Fruit fly (Drosophila melanogaster) whole organism, wandering third instar larva: ENCODE measurements around the gene Pdp.
A peak's percentile ranks its signal among the peaks of the same experiment; 100 is the strongest.

Source experiments
- Abd-B ChIP-seq: fragments of >200 bp; optimal IDR thresholded peaks from 2 replicates; lab custom pipeline; 2017; ENCODE audit warnings: missing biosample characterization, missing genetic modification characterization
- CG32264 ChIP-seq: fragments of 200-800 bp; sonication (Bioruptor generic); optimal IDR thresholded peaks from 2 replicates; lab custom pipeline; 2016; ENCODE audit warnings: missing biosample characterization, missing genetic modification characterization
- CG9705 ChIP-seq: fragments of 200-800 bp; sonication (Bioruptor generic); optimal IDR thresholded peaks from 2 replicates; lab custom pipeline; 2018; ENCODE audit warnings: missing biosample characterization, mild to moderate bottlenecking, missing genetic modification characterization
- CrebA ChIP-seq: fragments of 200-800 bp; sonication (Bioruptor generic); optimal IDR thresholded peaks from 2 replicates; lab custom pipeline; 2016; ENCODE audit warnings: missing biosample characterization, mild to moderate bottlenecking, missing genetic modification characterization, borderline replicate concordance
- Dfd ChIP-seq: fragments of >200 bp; optimal IDR thresholded peaks from 2 replicates; lab custom pipeline; 2017; ENCODE audit warnings: missing biosample characterization, missing genetic modification characterization
- Dif ChIP-seq: fragments of 200-275, 200-300 bp; sonication (Bioruptor generic); optimal IDR thresholded peaks from 2 replicates; lab custom pipeline; 2018; ENCODE audit warnings: missing biosample characterization, missing genetic modification characterization; ENCODE audit not compliant: partially characterized antibody
- GATAd ChIP-seq: sonication (Bioruptor generic); optimal IDR thresholded peaks from 2 replicates; lab custom pipeline; 2016; ENCODE audit warnings: missing biosample characterization, missing genetic modification characterization
- HLH106 ChIP-seq: fragments of 200-800 bp; optimal IDR thresholded peaks from 3 replicates; lab custom pipeline; 2019; ENCODE audit warnings: missing biosample characterization, mild to moderate bottlenecking, missing genetic modification characterization, moderate library complexity
- Hnf4 ChIP-seq: fragments of 200-800 bp; sonication (Bioruptor generic); optimal IDR thresholded peaks from 2 replicates; lab custom pipeline; 2016; ENCODE audit warnings: missing biosample characterization, mild to moderate bottlenecking, missing genetic modification characterization
- Hr78 ChIP-seq: fragments of >200 bp; optimal IDR thresholded peaks from 2 replicates; lab custom pipeline; 2017; ENCODE audit warnings: missing biosample characterization, missing genetic modification characterization
- Hr83 ChIP-seq: fragments of 200-300 bp; sonication (Bioruptor generic); optimal IDR thresholded peaks from 2 replicates; lab custom pipeline; 2016; ENCODE audit warnings: missing biosample characterization, mild to moderate bottlenecking, missing genetic modification characterization, moderate library complexity; ENCODE audit not compliant: poor library complexity, severe bottlenecking
- Jra ChIP-seq: sonication (Bioruptor generic); optimal IDR thresholded peaks from 2 replicates; lab custom pipeline; 2016; ENCODE audit warnings: missing biosample characterization, missing genetic modification characterization
- Mio ChIP-seq: sonication (Bioruptor generic); optimal IDR thresholded peaks from 2 replicates; lab custom pipeline; 2016; ENCODE audit warnings: missing biosample characterization, missing genetic modification characterization
- Myc ChIP-seq: fragments of >200 bp; optimal IDR thresholded peaks from 2 replicates; lab custom pipeline; 2017
- N ChIP-seq: fragments of >200 bp; optimal IDR thresholded peaks from 2 replicates; lab custom pipeline; 2018; ENCODE audit warnings: missing biosample characterization, missing external identifiers, missing genetic modification characterization
- OdsH ChIP-seq: fragments of 200-800 bp; sonication (Bioruptor generic); optimal IDR thresholded peaks from 2 replicates; lab custom pipeline; 2016; ENCODE audit warnings: missing biosample characterization, mild to moderate bottlenecking, missing genetic modification characterization
- Rel ChIP-seq, 2 experiments: fragments of 200-800 bp; sonication (Bioruptor generic) in 1 of 2; optimal IDR thresholded peaks; 2 replicates in 1 of 2; 3 replicates in 1 of 2; lab custom pipeline; 2016 to 2019; ENCODE audit warnings: mild to moderate bottlenecking in 2 of 2, missing biosample characterization in 2 of 2, missing genetic modification characterization in 2 of 2, moderate library complexity in 1 of 2
- Sp1 ChIP-seq: fragments of 200-800 bp; sonication (Bioruptor generic); optimal IDR thresholded peaks from 3 replicates; lab custom pipeline; 2019; ENCODE audit warnings: missing biosample characterization, mild to moderate bottlenecking, missing genetic modification characterization, moderate library complexity
- Vsx2 ChIP-seq: fragments of 200-300, 225-300 bp; sonication (Bioruptor generic); optimal IDR thresholded peaks from 2 replicates; lab custom pipeline; 2018; ENCODE audit warnings: missing biosample characterization, missing genetic modification characterization; ENCODE audit not compliant: partially characterized antibody
- br ChIP-seq: fragments of 200-800 bp; sonication (Bioruptor generic); optimal IDR thresholded peaks from 2 replicates; lab custom pipeline; 2016; ENCODE audit warnings: missing biosample characterization, missing genetic modification characterization
- brk ChIP-seq: fragments of 200-800 bp; sonication (Bioruptor generic); optimal IDR thresholded peaks from 2 replicates; lab custom pipeline; 2016; ENCODE audit warnings: missing biosample characterization, mild to moderate bottlenecking, missing genetic modification characterization
- dl ChIP-seq, 2 experiments: fragments of 175-275, 200-275 bp in 1 of 2; fragments of 200-275 bp in 1 of 2; sonication (Bioruptor generic); optimal IDR thresholded peaks; lab custom pipeline; 2018; ENCODE audit warnings: mild to moderate bottlenecking in 2 of 2, missing biosample characterization in 2 of 2, missing genetic modification characterization in 2 of 2, moderate library complexity in 2 of 2; ENCODE audit not compliant: partially characterized antibody in 2 of 2, insufficient read depth in 1 of 2
- dmrt93B ChIP-seq: fragments of 200-800 bp; sonication (Bioruptor generic); optimal IDR thresholded peaks from 2 replicates; lab custom pipeline; 2018; ENCODE audit warnings: missing biosample characterization, mild to moderate bottlenecking, missing genetic modification characterization
- dsf ChIP-seq: sonication (Bioruptor generic); optimal IDR thresholded peaks from 2 replicates; lab custom pipeline; 2016; ENCODE audit warnings: missing biosample characterization, missing genetic modification characterization, borderline replicate concordance
- ey ChIP-seq: fragments of 200-800 bp; sonication (Bioruptor generic); optimal IDR thresholded peaks from 2 replicates; lab custom pipeline; 2016; ENCODE audit warnings: missing biosample characterization, missing genetic modification characterization
- foxo ChIP-seq, 2 experiments: fragments of 200-800 bp; sonication (Bioruptor generic); optimal IDR thresholded peaks; 2 replicates in 1 of 2; 3 replicates in 1 of 2; lab custom pipeline; 2016 to 2017; ENCODE audit warnings: missing biosample characterization in 2 of 2, missing genetic modification characterization in 2 of 2
- fru ChIP-seq: fragments of 200-800 bp; sonication (Bioruptor generic); optimal IDR thresholded peaks from 3 replicates; lab custom pipeline; 2016; ENCODE audit warnings: missing biosample characterization, mild to moderate bottlenecking, missing genetic modification characterization
- h ChIP-seq: fragments of 200-800 bp; sonication (Bioruptor generic); optimal IDR thresholded peaks from 3 replicates; lab custom pipeline; 2016; ENCODE audit warnings: missing biosample characterization, mild to moderate bottlenecking, missing genetic modification characterization
- jim ChIP-seq: fragments of 175-275, 200-325 bp; sonication (Bioruptor generic); optimal IDR thresholded peaks from 2 replicates; lab custom pipeline; 2016; ENCODE audit warnings: missing biosample characterization, mild to moderate bottlenecking, missing genetic modification characterization
- lola ChIP-seq: fragments of >200 bp; optimal IDR thresholded peaks from 2 replicates; lab custom pipeline; 2017; ENCODE audit warnings: missing biosample characterization, missing genetic modification characterization
- pan ChIP-seq: fragments of >200 bp; optimal IDR thresholded peaks from 2 replicates; lab custom pipeline; 2017
- psq ChIP-seq: fragments of 200-800 bp; sonication (Bioruptor generic); optimal IDR thresholded peaks from 3 replicates; lab custom pipeline; 2017; ENCODE audit warnings: missing biosample characterization, mild to moderate bottlenecking, missing genetic modification characterization, moderate library complexity
- rgr ChIP-seq: fragments of 200-800 bp; sonication (Bioruptor generic); optimal IDR thresholded peaks from 3 replicates; lab custom pipeline; 2016; ENCODE audit warnings: missing biosample characterization, mild to moderate bottlenecking, missing genetic modification characterization
- sage ChIP-seq: fragments of 200-800 bp; sonication (Bioruptor generic); optimal IDR thresholded peaks from 2 replicates; lab custom pipeline; 2016; ENCODE audit warnings: missing biosample characterization, mild to moderate bottlenecking, missing genetic modification characterization
- sv ChIP-seq: fragments of 200-800 bp; sonication (Bioruptor generic); optimal IDR thresholded peaks from 3 replicates; lab custom pipeline; 2016; ENCODE audit warnings: missing biosample characterization, missing genetic modification characterization
- tai ChIP-seq: sonication (Bioruptor generic); optimal IDR thresholded peaks from 2 replicates; lab custom pipeline; 2016; ENCODE audit warnings: missing biosample characterization, missing genetic modification characterization
- usp ChIP-seq: fragments of >200 bp; optimal IDR thresholded peaks from 2 replicates; lab custom pipeline; 2017; ENCODE audit warnings: missing biosample characterization, missing genetic modification characterization
- woc ChIP-seq: sonication (Bioruptor generic); optimal IDR thresholded peaks from 2 replicates; lab custom pipeline; 2016; ENCODE audit warnings: missing biosample characterization, mild to moderate bottlenecking, missing genetic modification characterization

Pdp gene

dm6 chrX:7707350-7708241 lies 26.9 kb downstream of the Pdp start:
- TF ChIP-seq CG9705 (GFP tag; lab: Kevin White, UChicago) (no peak), pan (peak; percentile 44)

- no peak for TF ChIP-seq lola (GFP tag; lab: Kevin White, UChicago)
- TF ChIP-seq br (GFP tag; lab: Kevin White, UChicago), result peak; percentile 95
- TF ChIP-seq Dif (GFP tag; lab: Kevin White, UChicago), result peak; percentile 79
- peak; percentile 74 for TF ChIP-seq Dfd (GFP tag; lab: Kevin White, UChicago)
- TF ChIP-seq Abd-B (GFP tag; lab: Kevin White, UChicago), result no peak
- TF ChIP-seq Rel (GFP tag; optimal IDR thresholded peaks at IDR 0.05; lab: Kevin White, UChicago), result peak; percentile 86
- peak; percentile 96 for TF ChIP-seq Rel (tag; optimal IDR thresholded peaks at IDR 0.05; lab: Kevin White, UChicago)
- peak; percentile 86 for TF ChIP-seq CrebA (GFP tag; lab: Kevin White, UChicago)
- TF ChIP-seq psq (GFP tag; lab: Kevin White, UChicago), result peak; percentile 98
- no peak for TF ChIP-seq N (GFP tag; lab: Kevin White, UChicago)
- peak; percentile 99 for TF ChIP-seq CG9705 (GFP tag; lab: Kevin White, UChicago)
- peak; percentile 83 for TF ChIP-seq CG32264 (GFP tag; lab: Kevin White, UChicago)
- TF ChIP-seq fru (GFP tag; lab: Kevin White, UChicago), result peak; percentile 97
- no peak for TF ChIP-seq usp (GFP tag; lab: Kevin White, UChicago)
- TF ChIP-seq ey (GFP tag; lab: Kevin White, UChicago), result peak; percentile 94
- peak; percentile 94 for TF ChIP-seq brk (GFP tag; lab: Kevin White, UChicago)
- TF ChIP-seq Hnf4, result peak; percentile 94
- TF ChIP-seq OdsH (GFP tag; lab: Kevin White, UChicago), result peak; percentile 98
- peak; percentile 91 for TF ChIP-seq dsf (GFP tag; lab: Kevin White, UChicago)
- TF ChIP-seq Jra, result peak; percentile 92
- TF ChIP-seq sage (GFP tag; lab: Kevin White, UChicago), result peak; percentile 93
- no peak for TF ChIP-seq Vsx2 (GFP tag; lab: Kevin White, UChicago)
- TF ChIP-seq dl (GFP tag; optimal IDR thresholded peaks at IDR 0.05; lab: Kevin White, UChicago; ENCODE audit: insufficient read depth in 1 of 2, partially characterized antibody in 2 of 2), result peak; percentile 65 to 71
- TF ChIP-seq rgr, result peak; percentile 99
- TF ChIP-seq jim (GFP tag; lab: Kevin White, UChicago), result peak; percentile 53
- TF ChIP-seq GATAd (GFP tag; lab: Kevin White, UChicago), result peak; percentile 86
- peak; percentile 97 for TF ChIP-seq dmrt93B
- TF ChIP-seq Hr78 (GFP tag; lab: Kevin White, UChicago), result no peak
- peak; percentile 99 for TF ChIP-seq HLH106
- TF ChIP-seq Hr83 (GFP tag; lab: Kevin White, UChicago), result peak; percentile 7
- TF ChIP-seq sv (GFP tag; lab: Kevin White, UChicago), result peak; percentile 90
- peak; percentile 88 for TF ChIP-seq woc
- peak; percentile 39 for TF ChIP-seq Mio (GFP tag; lab: Kevin White, UChicago)
- TF ChIP-seq Myc (lab: Kevin White, UChicago), result no peak
- TF ChIP-seq tai (GFP tag; lab: Kevin White, UChicago), result peak; percentile 83
- peak; percentile 97 for TF ChIP-seq h (GFP tag; lab: Kevin White, UChicago)
- peak; percentile 99 for TF ChIP-seq Sp1 (GFP tag; lab: Kevin White, UChicago)
- peak in 1 of 2 experiments; percentile 99 for TF ChIP-seq foxo (GFP tag; optimal IDR thresholded peaks at IDR 0.05; lab: Kevin White, UChicago)
- TF ChIP-seq pan, result no peak
- TF ChIP-seq, all 38 proteins: peak for 30
Measured at dm6 chrX:7706398-7707349, 27.8 kb downstream of the Pdp start.
